Worm (Caenorhabditis elegans): Measurements from ENCODE around the gene ubc-23.

Gene ubc-23

DNA sequence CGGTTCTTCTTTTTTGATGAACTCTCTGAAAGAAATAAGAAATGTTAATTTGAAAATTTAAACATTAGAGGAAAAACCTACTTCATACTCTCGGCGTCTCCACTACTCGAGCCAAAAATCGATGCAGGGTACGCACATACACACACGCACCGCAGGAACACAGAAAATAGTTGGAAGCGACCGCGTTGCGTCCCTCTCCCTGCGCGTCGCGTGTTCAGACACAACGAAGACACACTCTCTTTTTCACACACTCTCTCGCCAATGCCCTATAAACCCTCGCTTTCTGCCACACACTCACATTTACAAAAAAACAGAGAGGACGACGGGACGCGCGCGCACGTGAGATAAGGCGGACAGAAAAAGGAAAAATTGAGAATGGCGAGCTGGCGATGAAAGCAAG is 33.2 kb upstream of the ubc-23 start, which contains the start of gene R04E5.9 (continued):
- peak; percentile 17 for TF ChIP-seq mel-28 (tag; optimal IDR thresholded peaks at IDR 0.05; ENCODE audit: borderline replicate concordance)
- TF ChIP-seq attf-5 (GFP tag; optimal IDR thresholded peaks at IDR 0.05), result peak; percentile 93
- no peak for TF ChIP-seq T26A5.8 (tag; optimal IDR thresholded peaks at IDR 0.05)
- TF ChIP-seq unc-62 (GFP tag; optimal IDR thresholded peaks at IDR 0.05), result no peak
- TF ChIP-seq F52B5.7 (tag; optimal IDR thresholded peaks at IDR 0.05), result peak; percentile 7
- 0 out of 2 replicates have a peak, but pooled peaks have one; percentile 16 for TF ChIP-seq ekl-4 (GFP tag; IDR thresholded peaks at IDR 0.05)
- peak; percentile 17 for TF ChIP-seq nhr-179 (tag; optimal IDR thresholded peaks at IDR 0.05)
- no peak for TF ChIP-seq unc-130 (GFP tag; optimal IDR thresholded peaks at IDR 0.05)
- no peak for TF ChIP-seq ama-1 (optimal IDR thresholded peaks at IDR 0.05)
- peak in 1 of 2 experiments; percentile 0 for TF ChIP-seq ama-1 (GFP tag; optimal IDR thresholded peaks at IDR 0.05)
- TF ChIP-seq let-607 (tag; optimal IDR thresholded peaks at IDR 0.05), result peak; percentile 89 to 92
- peak; percentile 11 for TF ChIP-seq die-1 (tag; optimal IDR thresholded peaks at IDR 0.05)
- TF ChIP-seq mcd-1 (GFP tag; IDR thresholded peaks at IDR 0.05), result peak; percentile 61
- no peak for TF ChIP-seq ceh-58 (GFP tag; IDR thresholded peaks at IDR 0.05)
- TF ChIP-seq madf-10 (tag; optimal IDR thresholded peaks at IDR 0.05), result peak; percentile 85
- TF ChIP-seq tlf-1 (GFP tag; optimal IDR thresholded peaks at IDR 0.05), result peak; percentile 34
- TF ChIP-seq ztf-18 (tag; optimal IDR thresholded peaks at IDR 0.05), result peak; percentile 62
- TF ChIP-seq atf-7 (tag; optimal IDR thresholded peaks at IDR 0.05), result peak; percentile 64
- TF ChIP-seq nfyb-1 (GFP tag; IDR thresholded peaks at IDR 0.05), result peak; percentile 60; the same call in 1 of the 2 replicates
- TF ChIP-seq hmg-20 (GFP tag; IDR thresholded peaks at IDR 0.05), result peak; percentile 50; the same call in 1 of the 2 replicates
- 0 out of 2 replicates have a peak, but pooled peaks have one; percentile 42 for TF ChIP-seq C06A6.2 (GFP tag; conservative IDR thresholded peaks at IDR 0.05)
- TF ChIP-seq Y67H2A.10 (GFP tag; conservative IDR thresholded peaks at IDR 0.05), result peak; percentile 24; the same call in 1 of the 2 replicates

DNA sequence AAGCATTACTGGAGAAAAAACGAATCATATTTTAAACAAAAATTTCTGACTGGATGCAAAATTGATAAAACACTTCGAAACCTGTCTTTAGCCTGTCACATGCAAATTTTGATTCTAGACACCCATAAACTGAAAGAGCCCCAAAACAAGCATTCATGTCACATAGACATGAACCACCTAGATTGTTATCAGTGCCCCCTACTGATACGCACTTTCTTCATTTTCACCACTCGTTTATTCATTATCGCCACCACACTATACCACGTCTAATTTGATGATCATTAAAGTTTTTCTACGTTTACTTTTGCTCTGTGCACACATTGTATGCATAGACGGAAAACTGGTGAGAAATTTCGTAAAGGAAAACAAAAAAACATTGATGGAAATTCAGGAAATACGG is 32.2 kb upstream of the ubc-23 start, which contains the start of gene cnnm-2:
Gene cnnm-2, plus strand, starts transcription at position 190 of the 400 bp plus-strand sequence.
- no peak for TF ChIP-seq B0261.1 (tag; optimal IDR thresholded peaks at IDR 0.05)
- TF ChIP-seq ceh-58 (GFP tag; IDR thresholded peaks at IDR 0.05), result no peak
- TF ChIP-seq nhr-80 (tag; optimal IDR thresholded peaks at IDR 0.05), result peak; percentile 84
- TF ChIP-seq cebp-1 (GFP tag; IDR thresholded peaks at IDR 0.05), result no peak
- TF ChIP-seq cebp-1 (tag; optimal IDR thresholded peaks at IDR 0.05), result peak; percentile 16
- no peak for TF ChIP-seq atf-7 (tag; optimal IDR thresholded peaks at IDR 0.05)
- TF ChIP-seq let-607 (tag; optimal IDR thresholded peaks at IDR 0.05), result peak in 1 of 2 experiments; percentile 17

DNA sequence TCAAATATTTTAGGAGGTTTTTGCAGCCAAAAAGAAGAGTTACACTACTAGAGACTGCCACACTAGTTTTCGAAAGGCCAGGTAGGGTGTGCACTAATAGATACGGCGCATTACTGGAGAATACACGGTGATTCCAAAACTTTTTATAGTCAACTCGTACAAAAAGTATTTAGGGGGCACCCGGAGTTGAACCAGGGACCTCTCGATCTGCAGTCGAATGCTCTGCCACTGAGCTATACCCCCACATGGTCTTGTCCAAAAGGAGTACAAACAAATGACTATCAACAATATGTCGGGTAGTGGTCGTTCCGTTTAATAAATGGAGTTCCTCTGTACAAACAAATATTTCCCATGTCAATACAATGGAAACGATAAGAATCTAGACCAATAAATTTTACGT is 26.2 kb upstream of the ubc-23 start:
- peak; percentile 43; the same call in 1 of the 2 replicates for TF ChIP-seq hmg-1.2 (GFP tag; IDR thresholded peaks at IDR 0.05)
- TF ChIP-seq mcd-1 (GFP tag; IDR thresholded peaks at IDR 0.05), result no peak
- TF ChIP-seq Y56A3A.18 (GFP tag; IDR thresholded peaks at IDR 0.05), result 0 out of 2 replicates have a peak, but pooled peaks have one; percentile 20
- TF ChIP-seq ceh-40 (GFP tag; IDR thresholded peaks at IDR 0.05), result 0 out of 2 replicates have a peak, but pooled peaks have one; percentile 51
- no peak for TF ChIP-seq nhr-179 (tag; optimal IDR thresholded peaks at IDR 0.05)
- no peak for TF ChIP-seq rcor-1 (GFP tag; IDR thresholded peaks at IDR 0.05)
- TF ChIP-seq lsy-27 (tag; optimal IDR thresholded peaks at IDR 0.05; ENCODE audit: borderline replicate concordance, insufficient read depth), result no peak
- no peak for TF ChIP-seq Y95B8A.8 (GFP tag; IDR thresholded peaks at IDR 0.05)
- TF ChIP-seq hlh-12 (tag; optimal IDR thresholded peaks at IDR 0.05), result no peak
- peak; percentile 81 for TF ChIP-seq tbp1 (GFP tag; optimal IDR thresholded peaks at IDR 0.05)
- no peak for TF ChIP-seq lin-35 (GFP tag; optimal IDR thresholded peaks at IDR 0.05)
- no peak for TF ChIP-seq F57C9.4 (tag; optimal IDR thresholded peaks at IDR 0.05)
- TF ChIP-seq unc-62 (GFP tag; optimal IDR thresholded peaks at IDR 0.05), result no peak
- TF ChIP-seq lin-40 (tag; optimal IDR thresholded peaks at IDR 0.05), result no peak
- TF ChIP-seq ZK185.1 (tag; optimal IDR thresholded peaks at IDR 0.05; ENCODE audit: poor library complexity, severe bottlenecking), result peak; percentile 42
- no peak for TF ChIP-seq C17E4.6 (GFP tag; IDR thresholded peaks at IDR 0.05)
- no peak for TF ChIP-seq nhr-120 (GFP tag; IDR thresholded peaks at IDR 0.05)
- TF ChIP-seq F23B12.7 (tag; optimal IDR thresholded peaks at IDR 0.05; ENCODE audit: insufficient read depth), result no peak
- TF ChIP-seq atf-7 (tag; optimal IDR thresholded peaks at IDR 0.05), result no peak
- TF ChIP-seq sptf-2 (GFP tag; optimal IDR thresholded peaks at IDR 0.05), result no peak
- TF ChIP-seq D2030.7 (GFP tag; IDR thresholded peaks at IDR 0.05), result peak; percentile 31; the same call in 1 of the 2 replicates
- TF ChIP-seq F57A8.1 (GFP tag; optimal IDR thresholded peaks at IDR 0.05), result no peak
- no peak for TF ChIP-seq aptf-2 (GFP tag; conservative IDR thresholded peaks at IDR 0.05)
- no peak for TF ChIP-seq ztf-25 (GFP tag; IDR thresholded peaks at IDR 0.05)

Data from whole organism, young adult.